Fruit fly (Drosophila melanogaster) whole organism, embryonic: ENCODE measurements around the gene CG4577.
A peak's percentile ranks its signal among the peaks of the same experiment; 100 is the strongest.

ENCODE experiments used
- ATbp ChIP-seq: fragments of 200-800 bp; sonication (Bioruptor generic); optimal IDR thresholded peaks from 2 replicates; lab custom pipeline; 2017; ENCODE audit warnings: missing biosample characterization, mild to moderate bottlenecking, missing genetic modification characterization, missing genetic modification reagents
- Ada2b ChIP-seq: fragments of 200-800 bp; sonication (Bioruptor generic); IDR thresholded peaks from 2 replicates; pipeline ENCODE4 v1.3.6; 2022; ENCODE audit warnings: missing biosample characterization, missing genetic modification characterization
- Asciz ChIP-seq: fragments of 200-800 bp; sonication (Bioruptor generic); optimal IDR thresholded peaks from 2 replicates; lab custom pipeline; 2017; ENCODE audit warnings: missing biosample characterization, mild to moderate bottlenecking, missing genetic modification characterization, missing genetic modification reagents
- B-H1 ChIP-seq: fragments of 200-800 bp; sonication (Bioruptor generic); IDR thresholded peaks from 3 replicates; pipeline ENCODE4 v1.3.6; 2022; ENCODE audit warnings: missing biosample characterization, missing genetic modification characterization
- CG15514 ChIP-seq: fragments of 200-800 bp; sonication (Bioruptor generic); optimal IDR thresholded peaks from 3 replicates; lab custom pipeline; 2017; ENCODE audit warnings: missing biosample characterization, missing genetic modification characterization, mild to moderate bottlenecking, moderate library complexity, missing genetic modification reagents
- CG17912 ChIP-seq: fragments of 200-800 bp; sonication (Bioruptor generic); optimal IDR thresholded peaks from 2 replicates; lab custom pipeline; 2018; ENCODE audit warnings: missing biosample characterization, mild to moderate bottlenecking, missing genetic modification characterization
- CG3281 ChIP-seq: fragments of 200-800 bp; sonication (Bioruptor generic); optimal IDR thresholded peaks from 3 replicates; lab custom pipeline; 2017; ENCODE audit warnings: missing biosample characterization, mild to moderate bottlenecking, missing genetic modification characterization
- CG34376 ChIP-seq: fragments of 200-800 bp; sonication (Bioruptor generic); optimal IDR thresholded peaks from 2 replicates; lab custom pipeline; 2018; ENCODE audit warnings: missing biosample characterization, mild to moderate bottlenecking, missing genetic modification characterization
- CG5953 ChIP-seq: fragments of 200-800 bp; sonication (Bioruptor generic); IDR thresholded peaks from 2 replicates; pipeline ENCODE4 v1.3.6; 2022; ENCODE audit warnings: missing biosample characterization, missing genetic modification characterization
- CG6854 ChIP-seq: fragments of 200-800 bp; sonication (Bioruptor generic); optimal IDR thresholded peaks from 3 replicates; lab custom pipeline; 2017; ENCODE audit warnings: missing biosample characterization, mild to moderate bottlenecking, missing genetic modification characterization
- CG7963 ChIP-seq: fragments of 200-800 bp; sonication (Bioruptor generic); IDR thresholded peaks from 3 replicates; pipeline ENCODE4 v1.3.6; 2022; ENCODE audit warnings: missing biosample characterization, missing genetic modification characterization; ENCODE audit not compliant: partially characterized antibody
- CG8290 ChIP-seq, 3 experiments: fragments of 200-800 bp; sonication (Bioruptor generic); optimal IDR thresholded peaks; 2 replicates each; lab custom pipeline; 2016 to 2019; ENCODE audit warnings: missing biosample characterization in 3 of 3, missing genetic modification characterization in 3 of 3, mild to moderate bottlenecking in 2 of 3, moderate library complexity in 1 of 3
- CG9727 ChIP-seq: fragments of 200-800 bp; sonication (Bioruptor generic); optimal IDR thresholded peaks from 3 replicates; lab custom pipeline; 2017; ENCODE audit warnings: missing biosample characterization, mild to moderate bottlenecking, missing genetic modification characterization
- CG9876 ChIP-seq: fragments of 200-800 bp; sonication (Bioruptor generic); optimal IDR thresholded peaks from 2 replicates; lab custom pipeline; 2016; ENCODE audit warnings: missing biosample characterization, missing genetic modification characterization
- CkIIα-i1 ChIP-seq: fragments of 200-800 bp; sonication (Bioruptor generic); IDR thresholded peaks from 2 replicates; pipeline ENCODE4 v1.3.6; 2022; ENCODE audit warnings: missing biosample characterization, missing genetic modification characterization
- Dp ChIP-seq: fragments of 200-800 bp; sonication (Bioruptor generic); optimal IDR thresholded peaks from 2 replicates; lab custom pipeline; 2018; ENCODE audit warnings: missing biosample characterization, mild to moderate bottlenecking, missing genetic modification characterization, moderate library complexity
- Dref ChIP-seq: fragments of 200-800 bp; sonication (Bioruptor generic); IDR thresholded peaks from 2 replicates; pipeline ENCODE4 v1.3.6; 2022; ENCODE audit warnings: missing biosample characterization, missing genetic modification characterization
- Ets97D ChIP-seq: fragments of 200-800 bp; sonication (Bioruptor generic); optimal IDR thresholded peaks from 3 replicates; lab custom pipeline; 2016; ENCODE audit warnings: missing biosample characterization, missing genetic modification characterization
- Fer3 ChIP-seq: fragments of 200-800 bp; sonication (Bioruptor generic); optimal IDR thresholded peaks from 2 replicates; lab custom pipeline; 2018; ENCODE audit warnings: missing biosample characterization, mild to moderate bottlenecking, missing genetic modification characterization, moderate library complexity
- H2.0 ChIP-seq: fragments of 200-800 bp; sonication (Bioruptor generic); IDR thresholded peaks from 2 replicates; pipeline ENCODE4 v1.3.6; 2022; ENCODE audit warnings: missing biosample characterization, missing genetic modification characterization
- HmgZ ChIP-seq: fragments of 200-800 bp; sonication (Bioruptor generic); optimal IDR thresholded peaks from 2 replicates; lab custom pipeline; 2018; ENCODE audit warnings: missing biosample characterization, mild to moderate bottlenecking, missing genetic modification characterization
- Hr3 ChIP-seq: fragments of 200-800 bp; sonication (Bioruptor generic); optimal IDR thresholded peaks from 3 replicates; lab custom pipeline; 2016; ENCODE audit warnings: missing biosample characterization, missing genetic modification characterization
- Hr78 ChIP-seq, 2 experiments: fragments of 200-800 bp in 1 of 2; fragments of >200 bp in 1 of 2; sonication (Bioruptor generic) in 1 of 2; optimal IDR thresholded peaks; 2 replicates each; lab custom pipeline; 2017 to 2019; ENCODE audit warnings: missing biosample characterization in 2 of 2, missing genetic modification characterization in 2 of 2, mild to moderate bottlenecking in 1 of 2, moderate library complexity in 1 of 2
- Oli ChIP-seq: fragments of 200-800 bp; sonication (Bioruptor generic); optimal IDR thresholded peaks from 2 replicates; lab custom pipeline; 2018; ENCODE audit warnings: missing biosample characterization, mild to moderate bottlenecking, missing genetic modification characterization, moderate library complexity
- Pdp1 ChIP-seq, 2 experiments: fragments of 200-800 bp; sonication (Bioruptor generic); optimal IDR thresholded peaks; 3 replicates each; lab custom pipeline; 2016; ENCODE audit warnings: missing biosample characterization in 2 of 2, missing genetic modification characterization in 2 of 2, mild to moderate bottlenecking in 1 of 2, moderate library complexity in 1 of 2
- Scr ChIP-seq: fragments of 200-800 bp; sonication (Bioruptor generic); IDR thresholded peaks from 2 replicates; pipeline ENCODE4 v1.3.6; 2022; ENCODE audit warnings: missing biosample characterization, missing genetic modification characterization; ENCODE audit not compliant: partially characterized antibody
- Tbp ChIP-seq: fragments of >200 bp; optimal IDR thresholded peaks from 2 replicates; lab custom pipeline; 2018; ENCODE audit warnings: missing biosample characterization, missing genetic modification characterization
- ac ChIP-seq: fragments of 200-800 bp; sonication (Bioruptor generic); optimal IDR thresholded peaks from 3 replicates; lab custom pipeline; 2017; ENCODE audit warnings: missing biosample characterization, mild to moderate bottlenecking, missing genetic modification characterization
- ash1 ChIP-seq: fragments of 200-800 bp; sonication (Bioruptor generic); optimal IDR thresholded peaks from 2 replicates; lab custom pipeline; 2018; ENCODE audit warnings: missing biosample characterization, mild to moderate bottlenecking, missing genetic modification characterization
- btn ChIP-seq: fragments of 200-800 bp; sonication (Bioruptor generic); optimal IDR thresholded peaks from 2 replicates; lab custom pipeline; 2016; ENCODE audit warnings: missing biosample characterization, missing genetic modification characterization
- dysf ChIP-seq: fragments of 200-800 bp; sonication (Bioruptor generic); IDR thresholded peaks from 3 replicates; pipeline ENCODE4 v1.3.6; 2022; ENCODE audit warnings: missing biosample characterization, missing genetic modification characterization
- en ChIP-seq: fragments of 200-800 bp; sonication (Bioruptor generic); optimal IDR thresholded peaks from 2 replicates; lab custom pipeline; 2016; ENCODE audit warnings: missing biosample characterization, missing genetic modification characterization
- eve ChIP-seq, 2 experiments: fragments of >200 bp; optimal IDR thresholded peaks; 2 replicates each; lab custom pipeline; 2017; ENCODE audit warnings: missing biosample characterization in 2 of 2, missing genetic modification characterization in 2 of 2
- exex ChIP-seq: fragments of 200-800 bp; sonication (Bioruptor generic); optimal IDR thresholded peaks from 4 replicates; lab custom pipeline; 2018; ENCODE audit warnings: missing biosample characterization, mild to moderate bottlenecking, missing genetic modification characterization, moderate library complexity
- fd96Cb ChIP-seq: fragments of 200-800 bp; sonication (Bioruptor generic); optimal IDR thresholded peaks from 2 replicates; lab custom pipeline; 2018; ENCODE audit warnings: missing biosample characterization, mild to moderate bottlenecking, missing genetic modification characterization, moderate library complexity
- hbn ChIP-seq: fragments of 200-800 bp; sonication (Bioruptor generic); IDR thresholded peaks from 2 replicates; pipeline ENCODE4 v1.3.6; 2022; ENCODE audit warnings: missing biosample characterization, missing genetic modification characterization; ENCODE audit not compliant: partially characterized antibody
- org-1 ChIP-seq: fragments of 200-800 bp; sonication (Bioruptor generic); optimal IDR thresholded peaks from 2 replicates; lab custom pipeline; 2017; ENCODE audit warnings: missing biosample characterization, missing genetic modification characterization
- p53 ChIP-seq: fragments of 200-800 bp; sonication (Bioruptor generic); optimal IDR thresholded peaks from 2 replicates; lab custom pipeline; 2016; ENCODE audit warnings: missing biosample characterization, missing genetic modification characterization
- phol ChIP-seq: fragments of 200-800 bp; sonication (Bioruptor generic); optimal IDR thresholded peaks from 3 replicates; lab custom pipeline; 2018; ENCODE audit warnings: missing biosample characterization, mild to moderate bottlenecking, missing genetic modification characterization, moderate library complexity
- pros ChIP-seq: fragments of 200-800 bp; sonication (Bioruptor generic); optimal IDR thresholded peaks from 3 replicates; lab custom pipeline; 2019; ENCODE audit warnings: missing biosample characterization, mild to moderate bottlenecking, missing genetic modification characterization, moderate library complexity
- rib ChIP-seq: fragments of 200-800 bp; sonication (Bioruptor generic); IDR thresholded peaks from 2 replicates; pipeline ENCODE4 v1.3.6; 2022; ENCODE audit warnings: missing biosample characterization, missing genetic modification characterization
- sima ChIP-seq: fragments of 200-800 bp; sonication (Bioruptor generic); optimal IDR thresholded peaks from 2 replicates; lab custom pipeline; 2016; ENCODE audit warnings: missing biosample characterization, missing genetic modification characterization
- slbo ChIP-seq: fragments of 200-800 bp; sonication (Bioruptor generic); IDR thresholded peaks from 2 replicates; pipeline ENCODE4 v1.3.6; 2022; ENCODE audit warnings: missing biosample characterization, missing genetic modification characterization
- sna ChIP-seq: fragments of 200-800 bp; sonication (Bioruptor generic); IDR thresholded peaks from 2 replicates; pipeline ENCODE4 v1.3.6; 2022; ENCODE audit warnings: missing biosample characterization, missing genetic modification characterization; ENCODE audit not compliant: partially characterized antibody
- tio ChIP-seq: fragments of 200-800 bp; sonication (Bioruptor generic); optimal IDR thresholded peaks from 2 replicates; lab custom pipeline; 2017; ENCODE audit warnings: missing biosample characterization, missing genetic modification characterization, inconsistent platforms
- tll ChIP-seq, 2 experiments: fragments of 200-800 bp in 1 of 2; fragments of >200 bp in 1 of 2; sonication (Bioruptor generic) in 1 of 2; optimal IDR thresholded peaks; 2 replicates each; lab custom pipeline; 2017 to 2019; ENCODE audit warnings: missing biosample characterization in 2 of 2, missing genetic modification characterization in 2 of 2, mild to moderate bottlenecking in 1 of 2, moderate library complexity in 1 of 2
- tup ChIP-seq: fragments of 200-800 bp; sonication (Bioruptor generic); optimal IDR thresholded peaks from 2 replicates; lab custom pipeline; 2016; ENCODE audit warnings: missing biosample characterization, mild to moderate bottlenecking, missing genetic modification characterization, moderate library complexity
- z ChIP-seq: fragments of 200-800 bp; sonication (Bioruptor generic); IDR thresholded peaks from 3 replicates; pipeline ENCODE4 v1.3.6; 2022; ENCODE audit warnings: missing biosample characterization, missing genetic modification characterization

The CG4577 gene

DNA sequence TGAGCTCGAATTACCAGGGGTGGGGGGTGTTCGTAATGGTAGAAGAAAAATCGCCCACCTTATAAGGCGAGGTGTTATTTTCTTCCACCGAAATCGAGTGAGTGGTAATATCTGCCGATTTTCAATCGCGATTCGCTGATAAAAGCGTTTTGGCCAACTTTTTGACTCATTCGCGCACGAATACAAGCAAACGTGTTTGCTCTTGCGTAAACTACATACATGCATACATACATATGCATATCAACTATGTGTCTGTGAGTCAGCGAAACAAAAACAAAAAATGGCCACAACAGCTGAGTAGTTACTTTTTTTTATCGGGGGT, 22.8 kb downstream of the CG4577 start (continued):
- TF ChIP-seq ATbp (GFP tag; lab: Kevin White, UChicago) (no peak), Fer3 (tag; lab: Kevin White, UChicago) (no peak), CG3281 (GFP tag; lab: Kevin White, UChicago) (no peak), Ets97D (no peak), Asciz (GFP tag; lab: Kevin White, UChicago) (no peak), tio (GFP tag; lab: Kevin White, UChicago) (no peak), tup (GFP tag; lab: Kevin White, UChicago) (no peak), sna (GFP tag; lab: Robert Waterston, UW) (no peak), HmgZ (peak; percentile 20), Pdp1 (GFP tag; optimal IDR thresholded peaks at IDR 0.05; lab: Kevin White, UChicago) (peak in 1 of 2 experiments; percentile 92), exex (tag; lab: Kevin White, UChicago) (peak; percentile 64), org-1 (GFP tag; lab: Kevin White, UChicago) (no peak), pros (GFP tag; lab: Kevin White, UChicago) (peak; percentile 60), p53 (GFP tag; lab: Kevin White, UChicago) (peak; percentile 21), z (GFP tag; lab: Robert Waterston, UW) (peak; percentile 47; the same call in 1 of the 3 replicates), H2.0 (GFP tag; lab: Robert Waterston, UW) (no peak), Hr3 (GFP tag; lab: Kevin White, UChicago) (no peak), CG34376 (GFP tag; lab: Kevin White, UChicago) (peak; percentile 20), CG17912 (GFP tag; lab: Kevin White, UChicago) (no peak), CG7963 (GFP tag; lab: Robert Waterston, UW) (no peak), phol (tag; lab: Kevin White, UChicago) (peak; percentile 38), Dref (GFP tag; lab: Robert Waterston, UW) (no peak), B-H1 (no peak), sima (no peak), CG9876 (GFP tag; lab: Kevin White, UChicago) (no peak), Oli (no peak), CG6854 (no peak), CG8290 (GFP tag; optimal IDR thresholded peaks at IDR 0.05; lab: Kevin White, UChicago) (no peak), CG8290 (tag; optimal IDR thresholded peaks at IDR 0.05; lab: Kevin White, UChicago) (no peak)

- TF ChIP-seq CkIIα-i1 (no peak), slbo (GFP tag; lab: Robert Waterston, UW) (peak; percentile 68), Scr (GFP tag; lab: Robert Waterston, UW) (no peak; the same call in 1 of the 2 replicates), HmgZ (no peak), rib (GFP tag; lab: Robert Waterston, UW) (peak; percentile 88), Ada2b (peak; percentile 34; the same call in 1 of the 2 replicates), dysf (GFP tag; lab: Robert Waterston, UW) (peak; percentile 61; the same call in 1 of the 3 replicates), CG15514 (peak; percentile 50), Hr78 (GFP tag; optimal IDR thresholded peaks at IDR 0.05; lab: Kevin White, UChicago) (no peak), CG9727 (GFP tag; lab: Kevin White, UChicago) (peak; percentile 18), ash1 (GFP tag; lab: Kevin White, UChicago) (no peak), en (GFP tag; lab: Kevin White, UChicago) (no peak), CG5953 (GFP tag; lab: Robert Waterston, UW) (no peak), Tbp (GFP tag; lab: Kevin White, UChicago) (no peak), eve (GFP tag; optimal IDR thresholded peaks at IDR 0.05; lab: Kevin White, UChicago) (no peak), Dp (no peak), btn (GFP tag; lab: Kevin White, UChicago) (no peak), tll (GFP tag; optimal IDR thresholded peaks at IDR 0.05; lab: Kevin White, UChicago) (no peak), hbn (no peak), fd96Cb (tag; lab: Kevin White, UChicago) (peak; percentile 11), ac (GFP tag; lab: Kevin White, UChicago) (peak; percentile 30)
Measured at dm6 chr2L:1157679-1158518, 23.4 kb downstream of the CG4577 start, which contains the start of gene capt. TSS of gene capt (minus strand) at chr2L:1158262.
